Worm (Caenorhabditis elegans) whole organism, late embryonic: ENCODE measurements around the gene zip-1.

ENCODE experiments used
- K02D7.2 ChIP-seq: sonication (generic microtip); optimal IDR thresholded peaks from 2 replicates; lab custom pipeline; 2017; ENCODE audit warnings: mild to moderate bottlenecking, missing genetic modification characterization, missing compliant biosample characterization
- ama-1 ChIP-seq: fragments of 150-350 bp; optimal IDR thresholded peaks from 2 replicates; lab custom pipeline; 2014
- ceh-24 ChIP-seq: sonication (generic microtip); optimal IDR thresholded peaks from 2 replicates; lab custom pipeline; 2016; ENCODE audit warnings: mild to moderate bottlenecking, missing genetic modification characterization, missing compliant biosample characterization
- ceh-45 ChIP-seq: fragments of 200-800 bp; sonication (Bioruptor generic); IDR thresholded peaks from 2 replicates; pipeline ENCODE4 v1.3.6; 2022; ENCODE audit warnings: missing genetic modification reagents, missing genetic modification characterization, missing compliant biosample characterization
- eyg-1 ChIP-seq: sonication (generic microtip); optimal IDR thresholded peaks from 2 replicates; lab custom pipeline; 2016; ENCODE audit warnings: missing genotype, missing genetic modification characterization, missing compliant biosample characterization
- madf-2 ChIP-seq: sonication (generic microtip); optimal IDR thresholded peaks from 2 replicates; lab custom pipeline; 2017; ENCODE audit warnings: missing genetic modification characterization, missing compliant biosample characterization
- pax-1 ChIP-seq: fragments of 150-350 bp; optimal IDR thresholded peaks from 2 replicates; lab custom pipeline; 2014; ENCODE audit warnings: missing biosample characterization, missing genetic modification characterization
- pqm-1 ChIP-seq: sonication (generic microtip); optimal IDR thresholded peaks from 2 replicates; lab custom pipeline; 2016; ENCODE audit warnings: missing genetic modification characterization, missing compliant biosample characterization
- unc-86 ChIP-seq: sonication (generic microtip); optimal IDR thresholded peaks from 2 replicates; lab custom pipeline; 2016; ENCODE audit warnings: missing genetic modification characterization, missing compliant biosample characterization

DNA sequence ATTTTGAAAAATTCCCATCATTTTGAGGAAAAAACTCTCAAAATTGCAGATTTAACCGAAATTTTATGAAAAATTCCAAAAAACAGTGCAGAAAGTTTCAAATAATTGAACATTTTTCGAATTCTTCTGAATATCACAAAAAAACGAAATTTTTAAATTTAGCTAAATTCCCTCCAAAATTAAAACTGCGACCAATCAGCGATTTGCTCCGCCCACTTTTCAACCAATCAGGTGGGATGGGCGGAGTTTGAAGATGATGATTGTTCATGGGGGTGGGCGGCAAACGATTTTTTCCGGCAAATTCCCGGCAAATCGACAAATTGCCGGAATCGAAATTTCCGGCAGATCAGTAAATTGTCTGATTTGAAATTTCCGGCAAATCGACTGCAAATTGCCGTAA is 723 bp downstream of the zip-1 start:
- no peak for TF ChIP-seq pqm-1 (tag; lab: Kevin White, UChicago)
- TF ChIP-seq ceh-24, result no peak
- TF ChIP-seq ceh-45 (GFP tag; lab: Robert Waterston, UW), result no peak
- TF ChIP-seq eyg-1, result no peak
- no peak for TF ChIP-seq pax-1 (tag; lab: Kevin White, UChicago)
- TF ChIP-seq ama-1, result no peak
- TF ChIP-seq K02D7.2 (tag; lab: Kevin White, UChicago), result no peak
- TF ChIP-seq madf-2 (tag; lab: Kevin White, UChicago), result no peak
- no peak for TF ChIP-seq unc-86 (tag; lab: Kevin White, UChicago)
